Fruit fly (Drosophila melanogaster) S2 (cell line): ENCODE measurements around the gene CG34162.

Experiments
- CG8478 ChIP-seq: fragments of >200 bp; optimal IDR thresholded peaks from 2 replicates; lab custom pipeline; 2018
- CTCF ChIP-seq, 2 experiments: fragments of >200 bp; optimal IDR thresholded peaks; 2 replicates each; lab custom pipeline; 2018

Gene CG34162

DNA sequence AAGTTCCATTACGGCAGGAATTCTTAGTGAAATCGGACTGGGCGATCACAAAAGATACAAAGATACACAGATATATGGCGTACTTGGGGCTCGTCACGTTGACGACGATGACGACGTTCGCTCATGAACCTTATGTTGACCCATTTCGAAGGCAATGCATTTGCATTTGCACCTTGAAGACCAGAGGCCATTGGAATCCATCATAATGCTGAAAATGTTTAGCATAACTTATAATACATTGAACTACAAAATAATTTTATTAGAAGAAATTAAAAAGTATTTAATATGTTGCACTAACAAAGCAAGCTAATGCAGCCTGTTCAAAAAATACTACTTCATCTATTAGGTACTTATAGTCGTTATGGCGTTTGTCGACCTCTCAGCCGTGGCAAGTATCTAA lies at the start of gene CG34162:
Gene CG34162, plus strand, starts transcription at position 301 of the 400 bp plus-strand sequence.
- TF ChIP-seq CG8478 (lab: Kevin White, UChicago) = no peak
- no peak for TF ChIP-seq CTCF (optimal IDR thresholded peaks at IDR 0.05; lab: Kevin White, UChicago)

DNA sequence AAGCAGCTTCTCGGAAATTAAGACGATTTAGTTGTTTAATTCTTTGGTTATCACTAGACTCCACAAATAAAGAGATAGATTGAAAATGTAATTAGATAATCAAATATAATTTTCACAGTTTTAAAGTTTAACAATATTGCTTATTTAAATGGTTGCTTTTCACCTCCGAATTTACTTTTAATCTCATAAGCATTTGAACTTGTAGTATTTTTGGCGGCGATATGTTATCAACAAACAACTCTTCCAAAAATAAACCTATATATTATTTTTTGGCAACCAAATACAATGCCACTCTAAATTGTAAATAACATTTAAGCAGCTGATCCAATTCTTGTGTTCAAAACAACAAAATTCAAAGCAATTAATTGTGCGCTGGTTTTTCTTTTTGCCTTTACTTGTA lies 47.2 kb upstream of the CG34162 start, which contains the start of the genes CG43355 and sala:
Gene CG43355, plus strand, starts transcription at position 301 of the 400 bp plus-strand sequence.
Gene sala, plus strand, starts transcription at position 301 of the 400 bp plus-strand sequence.
- TF ChIP-seq CG8478 (lab: Kevin White, UChicago) = no peak

DNA sequence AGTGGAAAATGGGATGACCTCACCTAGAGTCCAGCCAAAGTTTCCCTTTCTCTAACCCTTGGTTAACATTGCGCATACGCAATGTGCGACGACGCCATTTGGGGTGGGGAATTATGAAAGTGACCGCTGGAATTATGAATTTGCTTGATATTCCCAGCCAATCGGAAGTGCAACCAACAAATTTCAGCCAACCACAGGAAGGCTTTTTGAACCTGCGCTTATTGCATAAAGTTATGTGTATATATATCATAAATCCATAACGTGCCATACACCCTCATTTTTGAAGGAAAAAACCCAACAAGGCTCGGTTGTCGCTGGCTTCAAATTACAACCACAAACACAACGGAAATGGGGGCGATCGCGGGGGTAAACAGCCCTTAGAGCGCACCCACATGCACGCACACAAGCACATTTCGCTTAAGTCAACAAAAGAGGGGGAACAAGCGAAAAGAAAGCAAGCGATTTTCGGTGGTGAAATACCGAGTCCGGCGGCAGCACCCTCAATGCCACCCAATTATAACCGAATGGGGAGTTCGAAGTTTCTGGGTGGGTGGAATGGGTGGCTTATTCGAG lies 43.1 kb upstream of the CG34162 start:
- TF ChIP-seq CTCF (optimal IDR thresholded peaks at IDR 0.05; lab: Kevin White, UChicago) (no peak), CG8478 (lab: Kevin White, UChicago) (no peak)

DNA sequence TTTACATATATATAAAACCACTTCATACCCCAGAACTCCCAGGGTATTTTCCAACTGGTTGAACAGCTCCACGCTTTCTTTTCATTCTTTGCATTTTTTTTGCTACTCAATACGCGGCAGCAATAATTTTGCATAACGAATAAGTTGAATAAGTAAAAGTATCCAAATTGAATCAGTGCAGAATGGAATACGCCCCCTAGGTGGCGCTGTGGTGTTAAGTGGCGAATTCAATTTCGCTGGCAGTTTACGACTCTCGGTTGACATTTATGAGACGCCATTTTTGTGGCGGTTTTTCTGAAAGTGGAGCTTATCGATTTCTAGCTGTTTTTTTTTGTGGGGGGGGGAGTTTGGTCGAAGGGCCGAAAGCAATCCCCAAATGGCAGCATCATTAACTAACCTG lies 37.7 kb upstream of the CG34162 start:
- no peak for TF ChIP-seq CG8478 (lab: Kevin White, UChicago)
- TF ChIP-seq CTCF (optimal IDR thresholded peaks at IDR 0.05; lab: Kevin White, UChicago) = peak; percentile 66 to 70

dm6 chr2L:11498839-11499238 lies 32.8 kb upstream of the CG34162 start, which contains the start of gene Cog8:
Gene Cog8, minus strand, starts transcription at chr2L:11498948.
- TF ChIP-seq CTCF (optimal IDR thresholded peaks at IDR 0.05; lab: Kevin White, UChicago) (peak in 1 of 2 experiments; percentile 5), CG8478 (lab: Kevin White, UChicago) (no peak)

dm6 chr2L:11500649-11501048 lies 31.0 kb upstream of the CG34162 start:
- TF ChIP-seq CTCF (optimal IDR thresholded peaks at IDR 0.05; lab: Kevin White, UChicago) (no peak), CG8478 (lab: Kevin White, UChicago) (no peak)

- TF ChIP-seq CTCF (optimal IDR thresholded peaks at IDR 0.05; lab: Kevin White, UChicago) (no peak), CG8478 (lab: Kevin White, UChicago) (no peak)
These were observed 30.1 kb upstream of the CG34162 start, which contains the start of gene spz4 for dm6 chr2L:11501427-11501968. Gene spz4, plus strand, starts transcription at chr2L:11501715.

DNA sequence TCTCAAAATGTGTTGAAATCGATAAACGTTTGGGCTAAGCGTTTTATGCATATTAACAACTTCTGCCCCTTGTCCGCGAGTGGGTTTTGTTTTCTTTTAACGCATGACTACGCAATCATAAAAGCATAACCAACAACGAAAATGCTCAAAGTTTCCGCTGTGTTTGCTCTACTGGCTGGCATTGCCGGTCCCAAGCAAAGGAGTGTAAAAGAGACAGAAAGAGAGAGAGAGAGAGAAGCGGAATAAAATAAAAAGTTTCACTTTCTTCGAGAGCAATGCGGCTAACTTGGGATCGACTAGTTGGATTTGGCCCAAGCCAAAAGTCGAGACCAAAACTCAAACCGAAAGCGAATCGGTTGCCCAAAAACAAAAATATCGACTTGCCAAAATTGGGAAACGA lies 28.9 kb upstream of the CG34162 start:
- TF ChIP-seq CTCF (optimal IDR thresholded peaks at IDR 0.05; lab: Kevin White, UChicago) (no peak), CG8478 (lab: Kevin White, UChicago) (no peak)

DNA sequence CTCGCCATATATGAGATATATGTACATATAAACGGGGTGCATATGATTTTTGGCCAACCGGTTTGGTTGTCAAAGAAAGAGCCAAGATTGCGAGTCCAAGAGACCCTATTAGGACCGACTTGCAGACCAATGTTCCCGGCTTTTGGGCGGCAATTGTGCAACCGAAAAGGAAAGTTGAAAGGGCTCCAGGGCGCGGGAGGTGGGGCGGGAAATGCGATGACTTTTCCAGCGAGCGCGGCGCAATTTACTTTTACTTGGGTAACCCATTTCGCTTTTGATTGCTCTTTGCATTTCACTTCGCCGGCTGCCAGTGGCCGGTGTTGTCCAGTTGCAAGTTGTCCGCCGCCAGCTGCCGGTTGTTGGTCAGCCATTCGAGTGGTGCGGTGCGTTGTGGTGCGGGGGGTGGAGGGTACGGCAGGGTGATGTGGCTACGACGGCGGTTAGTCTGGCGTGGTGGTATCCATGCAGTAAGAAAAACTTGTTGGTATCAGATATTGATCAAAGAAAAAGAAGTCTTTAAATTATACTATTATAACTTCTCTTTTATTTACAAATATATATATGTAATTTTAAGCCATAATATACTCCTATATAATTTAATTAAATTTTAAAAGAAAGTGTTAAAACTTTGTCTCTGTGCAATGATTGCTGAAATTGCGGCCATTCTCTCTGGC lies 26.6 kb upstream of the CG34162 start:
- TF ChIP-seq CG8478 (lab: Kevin White, UChicago) (no peak), CTCF (optimal IDR thresholded peaks at IDR 0.05; lab: Kevin White, UChicago) (no peak)

DNA sequence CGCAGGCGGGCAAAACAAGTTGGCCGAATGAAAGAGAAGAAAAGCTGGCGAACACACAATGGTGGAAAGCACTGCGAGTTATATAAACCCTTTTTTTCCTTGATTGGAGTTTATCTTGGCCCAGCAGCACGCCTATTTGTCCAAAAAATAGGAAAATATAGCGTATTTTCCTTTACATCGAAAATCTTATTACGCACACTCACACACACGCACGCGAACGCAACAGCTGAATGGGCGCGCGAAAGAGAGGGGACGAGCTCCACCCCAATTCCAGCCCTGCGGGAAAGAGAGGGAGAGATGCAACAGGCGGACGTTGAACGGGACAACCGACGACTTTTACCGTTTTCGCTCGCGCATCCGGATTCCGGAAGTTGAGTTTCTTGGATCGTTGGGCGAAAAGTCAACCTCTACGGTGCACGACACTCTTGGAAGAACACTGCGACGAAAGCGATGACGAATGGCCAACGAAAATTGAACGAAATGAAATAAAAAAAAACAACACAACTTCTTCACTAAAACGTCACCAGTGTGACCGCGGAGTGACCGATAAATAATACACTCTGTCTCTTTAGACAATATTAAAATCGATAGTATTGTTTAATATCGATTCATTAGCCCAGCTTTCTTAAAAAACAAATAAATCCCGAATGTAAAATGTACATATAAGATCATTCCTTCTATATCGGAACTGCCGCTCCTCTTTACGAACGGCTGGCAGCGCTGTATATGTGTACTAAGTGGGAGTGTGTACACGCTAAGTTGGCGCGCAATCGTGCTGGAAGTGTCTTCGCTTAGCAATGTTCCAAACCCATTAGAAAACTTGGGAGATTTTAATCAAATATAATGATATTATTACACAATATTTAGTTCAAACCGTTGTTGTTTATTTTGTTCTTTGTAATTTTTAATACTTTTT lies 14.8 kb upstream of the CG34162 start, which contains the start of the genes Dlg5 and CG4970:
Gene Dlg5, minus strand, starts transcription at position 556 of the 916 bp plus-strand sequence.
Gene CG4970, plus strand, starts transcription at position 866 of the 916 bp plus-strand sequence.
- TF ChIP-seq CTCF (optimal IDR thresholded peaks at IDR 0.05; lab: Kevin White, UChicago) = peak; percentile 77 to 84
- TF ChIP-seq CG8478 (lab: Kevin White, UChicago) = no peak

DNA sequence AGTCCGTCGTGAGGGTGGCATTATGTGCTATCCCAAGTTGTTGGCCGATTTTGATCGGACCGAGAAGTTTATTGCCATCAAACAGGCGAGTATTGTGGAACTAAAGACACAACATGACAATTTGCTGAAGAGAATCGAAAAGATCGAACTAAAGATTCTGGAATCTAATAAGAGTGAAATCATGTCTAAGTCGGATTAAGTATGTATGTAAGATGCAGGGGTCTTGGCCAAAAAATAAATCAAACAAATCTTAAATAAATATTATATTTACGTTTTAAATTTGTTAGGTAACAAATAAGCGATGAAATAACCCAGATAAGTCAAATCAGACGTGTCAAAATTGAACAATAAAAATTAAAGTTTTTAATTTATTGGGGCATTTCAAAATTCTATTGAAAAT lies 12.1 kb upstream of the CG34162 start, which contains the start of gene CG14929:
Gene CG14929, plus strand, starts transcription at position 301 of the 400 bp plus-strand sequence.
- no peak for TF ChIP-seq CG8478 (lab: Kevin White, UChicago)
- no peak for TF ChIP-seq CTCF (optimal IDR thresholded peaks at IDR 0.05; lab: Kevin White, UChicago)

- TF ChIP-seq CTCF (optimal IDR thresholded peaks at IDR 0.05; lab: Kevin White, UChicago) (no peak), CG8478 (lab: Kevin White, UChicago) (no peak)
These were observed 10.4 kb upstream of the CG34162 start, which contains the start of gene CG14930 for dm6 chr2L:11521185-11521584. Gene CG14930, minus strand, starts transcription at chr2L:11521285.

DNA sequence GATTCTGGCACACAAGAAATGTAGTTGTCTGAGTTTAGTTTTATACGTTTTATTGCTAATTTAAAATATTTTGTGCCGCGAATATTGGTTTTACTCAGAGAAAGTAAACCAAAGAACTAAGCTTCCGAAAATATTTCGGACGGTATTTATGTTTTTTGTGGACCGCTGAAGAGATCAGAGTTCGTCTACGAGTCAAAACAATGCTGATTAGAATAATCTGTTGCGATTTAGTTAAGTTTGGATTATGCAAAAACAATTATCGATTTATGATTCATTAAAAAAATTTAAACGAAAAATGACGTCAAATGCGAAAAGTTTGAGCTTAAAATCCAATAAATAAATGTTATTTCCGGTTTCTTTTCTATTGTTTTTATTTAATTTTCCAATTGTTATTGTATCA lies 8.9 kb upstream of the CG34162 start, which contains the start of gene CG43153:
Gene CG43153, minus strand, starts transcription at position 101 of the 400 bp plus-strand sequence.
- TF ChIP-seq CTCF (optimal IDR thresholded peaks at IDR 0.05; lab: Kevin White, UChicago) (no peak), CG8478 (lab: Kevin White, UChicago) (no peak)

dm6 chr2L:11528129-11528589 lies 3.5 kb upstream of the CG34162 start, which contains the start of gene CG31705:
Gene CG31705, minus strand, starts transcription at chr2L:11528205.
- TF ChIP-seq CG8478 (lab: Kevin White, UChicago) (no peak), CTCF (optimal IDR thresholded peaks at IDR 0.05; lab: Kevin White, UChicago) (no peak)
